Fruit fly (Drosophila melanogaster): ENCODE results near the gene CG2211.

The CG2211 gene

dm6 chr3L:1352065-1352464 lies 16.9 kb upstream of the CG2211 start (continued):
- TF ChIP-seq Pdp1 (GFP tag; optimal IDR thresholded peaks at IDR 0.05): peak; percentile 12 to 43
- no peak for TF ChIP-seq Sox100B (GFP tag; optimal IDR thresholded peaks at IDR 0.05)
- TF ChIP-seq Abd-B (GFP tag; optimal IDR thresholded peaks at IDR 0.05): peak; percentile 43
- TF ChIP-seq CG17328 (GFP tag; IDR thresholded peaks at IDR 0.05): peak; percentile 21; the same call in 1 of the 2 replicates
- no peak for TF ChIP-seq schlank (tag; optimal IDR thresholded peaks at IDR 0.05)
- TF ChIP-seq maf-S (GFP tag; optimal IDR thresholded peaks at IDR 0.05): no peak
- TF ChIP-seq dm (GFP tag; optimal IDR thresholded peaks at IDR 0.05): no peak
- TF ChIP-seq Antp (GFP tag; optimal IDR thresholded peaks at IDR 0.05): no peak
- peak; percentile 24; the same call in 1 of the 2 replicates for TF ChIP-seq CG14441 (GFP tag; IDR thresholded peaks at IDR 0.05)
- TF ChIP-seq CG6254 (GFP tag; optimal IDR thresholded peaks at IDR 0.05): no peak
- no peak for TF ChIP-seq Mad (GFP tag; optimal IDR thresholded peaks at IDR 0.05)
- TF ChIP-seq pan (optimal IDR thresholded peaks at IDR 0.05): no peak
- peak in 1 of 2 experiments; percentile 52 for TF ChIP-seq pan (GFP tag; optimal IDR thresholded peaks at IDR 0.05 in 1 of 2, IDR thresholded peaks at IDR 0.05 in 1 of 2)
- TF ChIP-seq Bteb2 (GFP tag; optimal IDR thresholded peaks at IDR 0.05): no peak
- no peak for TF ChIP-seq peb (GFP tag; IDR thresholded peaks at IDR 0.05)
- TF ChIP-seq seq (GFP tag; IDR thresholded peaks at IDR 0.05): no peak
- TF ChIP-seq HHEX (GFP tag; optimal IDR thresholded peaks at IDR 0.05): no peak
- peak; percentile 36 for TF ChIP-seq CG15696 (tag; optimal IDR thresholded peaks at IDR 0.05)
- TF ChIP-seq Sry-δ (GFP tag; optimal IDR thresholded peaks at IDR 0.05): peak; percentile 87
- TF ChIP-seq CG12744 (GFP tag; optimal IDR thresholded peaks at IDR 0.05): peak; percentile 48
- TF ChIP-seq Deaf1 (tag; optimal IDR thresholded peaks at IDR 0.05): peak; percentile 2
- TF ChIP-seq CG1529 (GFP tag; optimal IDR thresholded peaks at IDR 0.05): no peak
- TF ChIP-seq CG2129 (GFP tag; IDR thresholded peaks at IDR 0.05; ENCODE audit: partially characterized antibody): peak; percentile 94
- TF ChIP-seq CG18764 (GFP tag; optimal IDR thresholded peaks at IDR 0.05): no peak
- TF ChIP-seq corto (GFP tag; optimal IDR thresholded peaks at IDR 0.05): no peak
- TF ChIP-seq Xbp1 (GFP tag; optimal IDR thresholded peaks at IDR 0.05): peak; percentile 28
- TF ChIP-seq Dad (GFP tag; optimal IDR thresholded peaks at IDR 0.05): no peak
- TF ChIP-seq ci (GFP tag; IDR thresholded peaks at IDR 0.05): peak; percentile 82
- peak; percentile 45 for TF ChIP-seq dmrt99B (tag; optimal IDR thresholded peaks at IDR 0.05)
- no peak for TF ChIP-seq CG1792 (GFP tag; optimal IDR thresholded peaks at IDR 0.05)
- peak; percentile 15 for TF ChIP-seq CG13296 (GFP tag; optimal IDR thresholded peaks at IDR 0.05)
- TF ChIP-seq CG32772 (GFP tag; IDR thresholded peaks at IDR 0.05): no peak
- TF ChIP-seq CG34376 (GFP tag; optimal IDR thresholded peaks at IDR 0.05): peak; percentile 46
- no peak for TF ChIP-seq ap (GFP tag; IDR thresholded peaks at IDR 0.05)
- TF ChIP-seq H15 (GFP tag; IDR thresholded peaks at IDR 0.05): no peak; the same call in 2 of the 3 replicates
- TF ChIP-seq CG30020 (tag; optimal IDR thresholded peaks at IDR 0.05): peak; percentile 5
- no peak for TF ChIP-seq h (optimal IDR thresholded peaks at IDR 0.05)
- no peak for TF ChIP-seq CG9437 (GFP tag; optimal IDR thresholded peaks at IDR 0.05)
- TF ChIP-seq crol (GFP tag; IDR thresholded peaks at IDR 0.05): no peak
- TF ChIP-seq CG6175 (GFP tag; IDR thresholded peaks at IDR 0.05): no peak
- no peak for TF ChIP-seq CG9215 (GFP tag; IDR thresholded peaks at IDR 0.05)
- peak; percentile 80 for TF ChIP-seq vnd (GFP tag; IDR thresholded peaks at IDR 0.05; ENCODE audit: partially characterized antibody)
- TF ChIP-seq CG17361 (GFP tag; IDR thresholded peaks at IDR 0.05): peak; percentile 40; the same call in 2 of the 3 replicates
- TF ChIP-seq grn (GFP tag; optimal IDR thresholded peaks at IDR 0.05): no peak
- no peak for TF ChIP-seq CG10147 (GFP tag; optimal IDR thresholded peaks at IDR 0.05)
- no peak for TF ChIP-seq CG1647 (GFP tag; optimal IDR thresholded peaks at IDR 0.05)
- TF ChIP-seq gfzf (GFP tag; optimal IDR thresholded peaks at IDR 0.05): peak; percentile 15
- no peak for TF ChIP-seq CG31388 (GFP tag; optimal IDR thresholded peaks at IDR 0.05)
- TF ChIP-seq CG15073 (GFP tag; optimal IDR thresholded peaks at IDR 0.05): no peak
- TF ChIP-seq CG14965 (GFP tag; optimal IDR thresholded peaks at IDR 0.05; ENCODE audit: borderline replicate concordance): no peak
- no peak for TF ChIP-seq CkIIα-i1 (GFP tag; IDR thresholded peaks at IDR 0.05)
- no peak for TF ChIP-seq ranshi (GFP tag; IDR thresholded peaks at IDR 0.05)
- TF ChIP-seq Dip3 (GFP tag; optimal IDR thresholded peaks at IDR 0.05): no peak

All from whole organism, embryonic.